Worm (Caenorhabditis elegans): ENCODE results near the gene K08D8.3.

K08D8.3 gene

DNA sequence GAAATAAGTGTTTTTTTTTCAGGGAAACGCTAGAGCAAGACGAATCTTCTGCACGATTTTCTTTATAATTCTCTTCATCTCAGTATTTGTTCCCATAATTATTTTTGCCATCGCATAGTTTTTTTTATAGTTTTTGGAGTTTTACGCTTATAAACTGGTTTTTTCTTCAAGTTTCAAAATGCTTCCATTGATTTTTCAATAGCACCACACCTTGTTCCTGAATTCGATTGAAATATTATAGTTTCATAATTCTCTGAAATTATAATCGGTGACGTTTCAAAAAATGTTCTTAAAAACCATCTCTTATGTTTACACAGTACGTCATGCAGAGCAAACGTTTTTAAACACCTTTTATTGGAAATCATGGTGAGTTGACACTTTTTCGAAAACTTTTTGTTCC, 13.3 kb downstream of the K08D8.3 start, which contains the start of gene K08D8.12:
K08D8.12 (plus strand) TSS at position 301 of the 400 bp plus-strand sequence.
- TF ChIP-seq dmd-6 (GFP tag; IDR thresholded peaks at IDR 0.05) (peak; percentile 20; the same call in 1 of the 2 replicates), zip-11 (GFP tag; IDR thresholded peaks at IDR 0.05) (no peak), daf-16 (GFP tag; optimal IDR thresholded peaks at IDR 0.05) (no peak), daf-16 (tag; optimal IDR thresholded peaks at IDR 0.05) (peak; percentile 32)

DNA sequence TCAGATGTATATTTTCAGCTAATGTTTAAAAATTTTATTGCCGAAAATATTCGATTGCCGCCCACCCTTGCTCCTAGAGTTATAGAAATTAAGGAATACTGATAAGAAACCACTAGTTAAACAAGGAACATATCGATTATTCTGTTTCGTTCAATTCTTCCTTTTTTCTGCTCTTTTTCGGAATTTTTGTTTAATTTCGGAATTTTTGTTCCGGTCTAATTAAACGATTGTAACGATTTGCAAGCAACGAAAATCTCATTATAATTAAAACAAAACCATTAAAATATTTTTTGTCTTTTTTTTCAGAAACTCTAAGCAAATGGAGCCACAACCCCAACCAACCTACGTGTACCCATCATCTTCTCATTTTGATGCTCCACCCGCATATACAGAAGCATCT, 14.3 kb downstream of the K08D8.3 start, which contains the start of gene K08D8.1:
K08D8.1 (plus strand) TSS at position 301 of the 400 bp plus-strand sequence.
- TF ChIP-seq daf-16 (GFP tag; optimal IDR thresholded peaks at IDR 0.05) (no peak), daf-16 (tag; optimal IDR thresholded peaks at IDR 0.05) (no peak), lin-38 (GFP tag; IDR thresholded peaks at IDR 0.05) (no peak), set-16 (GFP tag; IDR thresholded peaks at IDR 0.05) (no peak), nhr-28 (tag; optimal IDR thresholded peaks at IDR 0.05) (no peak), mdt-29 (GFP tag; IDR thresholded peaks at IDR 0.05) (no peak), unc-62 (GFP tag; optimal IDR thresholded peaks at IDR 0.05 in 1 of 2) (no peak), unc-62 (tag; optimal IDR thresholded peaks at IDR 0.05) (no peak), unc-39 (tag; optimal IDR thresholded peaks at IDR 0.05) (no peak), hlh-30 (tag; optimal IDR thresholded peaks at IDR 0.05; ENCODE audit: insufficient read depth) (no peak)

DNA sequence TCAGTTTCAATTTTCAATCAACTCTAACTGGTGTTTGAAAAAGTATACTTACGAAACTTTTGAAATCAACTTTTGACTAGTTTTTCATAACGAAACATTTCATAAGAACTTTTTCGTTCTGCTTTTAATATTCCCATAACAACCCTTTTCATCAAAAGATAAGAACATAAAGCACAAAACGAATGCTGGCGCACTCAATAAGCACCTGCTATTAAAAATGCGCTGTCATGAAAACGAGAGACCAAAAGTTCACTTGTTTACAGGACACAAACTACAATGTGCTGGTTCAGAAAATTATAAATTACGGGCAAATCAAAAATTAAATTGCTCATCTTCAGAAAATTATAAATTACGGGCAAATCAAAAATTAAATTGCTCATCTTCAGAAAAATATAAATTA, 15.4 kb downstream of the K08D8.3 start:
- TF ChIP-seq F44E2.7 (GFP tag; IDR thresholded peaks at IDR 0.05) (no peak), php-3 (GFP tag; IDR thresholded peaks at IDR 0.05) (0 out of 2 replicates have a peak, but pooled peaks have one; percentile 47), dmd-9 (GFP tag; IDR thresholded peaks at IDR 0.05) (no peak), nhr-28 (tag; optimal IDR thresholded peaks at IDR 0.05) (peak; percentile 64), daf-16 (GFP tag; optimal IDR thresholded peaks at IDR 0.05) (no peak), daf-16 (tag; optimal IDR thresholded peaks at IDR 0.05) (peak; percentile 47), dmd-6 (GFP tag; IDR thresholded peaks at IDR 0.05) (peak; percentile 82), mxl-2 (GFP tag; conservative IDR thresholded peaks at IDR 0.05) (no peak), dve-1 (tag; optimal IDR thresholded peaks at IDR 0.05; ENCODE audit: insufficient read depth) (peak; percentile 66), hlh-11 (tag; optimal IDR thresholded peaks at IDR 0.05) (peak; percentile 4), pqm-1 (tag; optimal IDR thresholded peaks at IDR 0.05) (peak; percentile 62)

DNA sequence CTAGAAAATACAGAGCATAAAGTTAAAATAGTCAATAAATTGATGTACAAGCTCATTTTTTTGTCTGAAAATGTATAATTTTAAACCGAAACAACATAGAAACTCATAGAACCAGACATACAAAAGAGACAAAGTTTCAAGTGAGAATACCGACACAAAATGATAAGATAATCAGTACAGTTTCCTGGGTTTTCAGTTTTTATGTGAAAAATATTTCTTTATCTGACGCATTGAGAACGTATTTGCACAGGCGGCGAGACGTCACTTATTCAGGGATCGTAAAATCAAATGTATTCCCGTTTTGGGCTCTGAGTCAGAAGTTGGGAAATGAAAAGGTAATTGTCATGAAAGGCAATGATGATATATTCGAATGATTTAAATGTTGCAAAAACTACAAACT, 16.0 kb downstream of the K08D8.3 start, which contains the start of gene K08D8.6:
K08D8.6 (minus strand) TSS at position 64 of the 400 bp plus-strand sequence.
- TF ChIP-seq R02D3.7 (tag; optimal IDR thresholded peaks at IDR 0.05) (no peak), daf-19 (GFP tag; conservative IDR thresholded peaks at IDR 0.05) (no peak), F26F4.8 (GFP tag; conservative IDR thresholded peaks at IDR 0.05) (no peak), set-16 (GFP tag; IDR thresholded peaks at IDR 0.05) (no peak), F44E2.7 (GFP tag; IDR thresholded peaks at IDR 0.05) (no peak), zip-11 (GFP tag; IDR thresholded peaks at IDR 0.05) (no peak), ctbp-1 (GFP tag; IDR thresholded peaks at IDR 0.05) (no peak), daf-12 (tag; optimal IDR thresholded peaks at IDR 0.05) (no peak), mdl-1 (tag; optimal IDR thresholded peaks at IDR 0.05) (no peak), zag-1 (tag; optimal IDR thresholded peaks at IDR 0.05) (no peak), duxl-1 (tag; optimal IDR thresholded peaks at IDR 0.05; ENCODE audit: poor library complexity) (no peak), dmd-6 (GFP tag; IDR thresholded peaks at IDR 0.05) (peak; percentile 94), daf-16 (GFP tag; optimal IDR thresholded peaks at IDR 0.05) (no peak), daf-16 (tag; optimal IDR thresholded peaks at IDR 0.05) (peak; percentile 75), nhr-28 (tag; optimal IDR thresholded peaks at IDR 0.05) (peak; percentile 67), lim-7 (GFP tag; IDR thresholded peaks at IDR 0.05) (no peak), nhr-77 (tag; optimal IDR thresholded peaks at IDR 0.05) (peak; percentile 52), F10B5.3 (tag; optimal IDR thresholded peaks at IDR 0.05) (no peak), lsy-2 (tag; optimal IDR thresholded peaks at IDR 0.05) (no peak), ceh-62 (tag; optimal IDR thresholded peaks at IDR 0.05) (no peak), tra-1 (GFP tag; IDR thresholded peaks at IDR 0.05) (no peak), mep-1 (tag; optimal IDR thresholded peaks at IDR 0.05) (no peak), mes-2 (tag; optimal IDR thresholded peaks at IDR 0.05; ENCODE audit: poor library complexity, severe bottlenecking) (peak; percentile 5), madf-9 (GFP tag; conservative IDR thresholded peaks at IDR 0.05) (no peak), dmd-8 (GFP tag; IDR thresholded peaks at IDR 0.05) (no peak), pqm-1 (tag; optimal IDR thresholded peaks at IDR 0.05) (peak; percentile 88), ZK337.2 (GFP tag; IDR thresholded peaks at IDR 0.05) (no peak), php-3 (GFP tag; IDR thresholded peaks at IDR 0.05) (peak; percentile 88), snpc-4 (tag; optimal IDR thresholded peaks at IDR 0.05) (no peak), hif-1 (tag; optimal IDR thresholded peaks at IDR 0.05) (no peak), hlh-30 (tag; optimal IDR thresholded peaks at IDR 0.05; ENCODE audit: insufficient read depth) (no peak), lin-1 (GFP tag; IDR thresholded peaks at IDR 0.05) (peak; percentile 70), dve-1 (tag; optimal IDR thresholded peaks at IDR 0.05; ENCODE audit: insufficient read depth) (peak; percentile 40), nhr-25 (tag; optimal IDR thresholded peaks at IDR 0.05; ENCODE audit: borderline replicate concordance, insufficient read depth) (no peak)
